Worm (Caenorhabditis elegans) whole organism, late embryonic: ENCODE data around the gene lig-4.
A peak's percentile ranks its signal among the peaks of the same experiment; 100 is the strongest.

Source experiments
- C08G9.2 ChIP-seq: sonication (generic microtip); optimal IDR thresholded peaks from 2 replicates; lab custom pipeline; 2016; ENCODE audit warnings: mild to moderate bottlenecking, missing genetic modification characterization, moderate library complexity, missing compliant biosample characterization
- ceh-19 ChIP-seq: fragments of 200-800 bp; sonication (Bioruptor generic); optimal IDR thresholded peaks from 2 replicates; lab custom pipeline; 2018; ENCODE audit warnings: mild to moderate bottlenecking, missing genetic modification characterization, missing compliant biosample characterization
- ceh-34 ChIP-seq: sonication (generic microtip); optimal IDR thresholded peaks from 2 replicates; lab custom pipeline; 2016; ENCODE audit warnings: mild to moderate bottlenecking, missing genetic modification characterization, missing compliant biosample characterization
- ceh-48 ChIP-seq: sonication (generic microtip); optimal IDR thresholded peaks from 2 replicates; lab custom pipeline; 2016; ENCODE audit warnings: missing genetic modification characterization, inconsistent platforms, missing compliant biosample characterization
- ceh-6 ChIP-seq: fragments of 200-800 bp; sonication (Bioruptor generic); optimal IDR thresholded peaks from 2 replicates; lab custom pipeline; 2018; ENCODE audit warnings: mild to moderate bottlenecking, missing genetic modification characterization, missing compliant biosample characterization
- ceh-9 ChIP-seq: sonication (generic microtip); optimal IDR thresholded peaks from 2 replicates; lab custom pipeline; 2016; ENCODE audit warnings: mild to moderate bottlenecking, missing genetic modification characterization, inconsistent platforms, missing compliant biosample characterization
- dve-1 ChIP-seq: sonication (generic microtip); optimal IDR thresholded peaks from 2 replicates; lab custom pipeline; 2017; ENCODE audit warnings: antibody characterized with exemption, mild to moderate bottlenecking, missing genetic modification characterization, missing compliant biosample characterization
- elt-4 ChIP-seq: sonication (generic microtip); optimal IDR thresholded peaks from 2 replicates; lab custom pipeline; 2016; ENCODE audit warnings: missing genetic modification characterization, missing compliant biosample characterization
- ets-4 ChIP-seq: sonication (generic microtip); optimal IDR thresholded peaks from 2 replicates; lab custom pipeline; 2016; ENCODE audit warnings: missing genetic modification characterization, missing compliant biosample characterization
- nfya-1 ChIP-seq: sonication (generic microtip); optimal IDR thresholded peaks from 2 replicates; lab custom pipeline; 2017; ENCODE audit warnings: missing genetic modification characterization, mild to moderate bottlenecking, missing compliant biosample characterization, antibody characterized with exemption, moderate library complexity
- pat-9 ChIP-seq: fragments of 200-800 bp; sonication (Bioruptor generic); optimal IDR thresholded peaks from 2 replicates; lab custom pipeline; 2018; ENCODE audit warnings: mild to moderate bottlenecking, missing genetic modification characterization, moderate library complexity, missing compliant biosample characterization
- rnt-1 ChIP-seq: sonication (generic microtip); optimal IDR thresholded peaks from 2 replicates; lab custom pipeline; 2016; ENCODE audit warnings: missing genetic modification characterization, missing compliant biosample characterization
- tbx-2 ChIP-seq: sonication (generic microtip); optimal IDR thresholded peaks from 2 replicates; lab custom pipeline; 2016; ENCODE audit warnings: missing genetic modification characterization, missing compliant biosample characterization

DNA sequence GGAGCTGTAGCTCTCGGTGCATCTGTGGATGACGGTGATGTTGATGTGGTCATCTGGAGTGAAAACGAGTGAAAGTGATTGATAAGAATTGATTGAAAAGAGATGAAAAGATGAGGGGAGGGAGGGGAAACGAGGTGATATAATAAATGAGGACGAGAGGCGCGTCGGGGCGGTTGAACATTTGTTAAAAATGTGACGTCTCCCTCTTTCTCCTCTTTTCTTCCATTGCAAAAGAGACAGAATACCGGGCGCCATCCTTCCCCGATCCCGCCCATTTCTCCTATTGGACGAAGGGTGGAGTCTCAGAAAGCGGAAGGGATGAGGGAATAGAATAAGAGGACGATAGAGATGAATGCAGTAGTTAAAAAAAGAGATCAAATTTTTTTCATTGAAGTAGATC is 13.4 kb downstream of the lig-4 start:
- TF ChIP-seq tbx-2 (tag; lab: Kevin White, UChicago) (no peak), ceh-19 (GFP tag; lab: Kevin White, UChicago) (no peak), ceh-48 (tag; lab: Kevin White, UChicago) (no peak), C08G9.2 (no peak), rnt-1 (tag; lab: Kevin White, UChicago) (peak; percentile 12), nfya-1 (peak; percentile 95), ceh-6 (no peak), elt-4 (tag; lab: Kevin White, UChicago) (no peak), pat-9 (tag; lab: Kevin White, UChicago) (no peak), ets-4 (no peak), dve-1 (tag; lab: Kevin White, UChicago) (no peak), ceh-9 (tag; lab: Kevin White, UChicago) (no peak), ceh-34 (tag; lab: Kevin White, UChicago) (no peak)
